Worm (Caenorhabditis elegans) whole organism, late embryonic: ENCODE data around the gene F14H8.2.

Experiments
- Y22D7AL.16 ChIP-seq: sonication (generic microtip); optimal IDR thresholded peaks from 2 replicates; lab custom pipeline; 2016; ENCODE audit warnings: missing genetic modification characterization, missing compliant biosample characterization
- ceh-30 ChIP-seq: fragments of 150-350 bp; optimal IDR thresholded peaks from 2 replicates; lab custom pipeline; 2014; ENCODE audit warnings: missing biosample characterization, missing genetic modification characterization
- che-1 ChIP-seq: sonication (generic microtip); optimal IDR thresholded peaks from 2 replicates; lab custom pipeline; 2016; ENCODE audit warnings: mild to moderate bottlenecking, missing genetic modification characterization, missing compliant biosample characterization
- hlh-30 ChIP-seq: sonication (generic microtip); optimal IDR thresholded peaks from 2 replicates; lab custom pipeline; 2017; ENCODE audit warnings: antibody characterized with exemption, missing genetic modification characterization, missing compliant biosample characterization; ENCODE audit not compliant: insufficient read depth
- hlh-6 ChIP-seq: sonication (generic microtip); optimal IDR thresholded peaks from 2 replicates; lab custom pipeline; 2016; ENCODE audit warnings: missing genotype, missing genetic modification characterization, missing compliant biosample characterization
- pat-9 ChIP-seq: fragments of 200-800 bp; sonication (Bioruptor generic); optimal IDR thresholded peaks from 2 replicates; lab custom pipeline; 2018; ENCODE audit warnings: mild to moderate bottlenecking, missing genetic modification characterization, moderate library complexity, missing compliant biosample characterization
- pax-1 ChIP-seq: fragments of 150-350 bp; optimal IDR thresholded peaks from 2 replicates; lab custom pipeline; 2014; ENCODE audit warnings: missing biosample characterization, missing genetic modification characterization
- rnt-1 ChIP-seq: sonication (generic microtip); optimal IDR thresholded peaks from 2 replicates; lab custom pipeline; 2016; ENCODE audit warnings: missing genetic modification characterization, missing compliant biosample characterization

- no peak for TF ChIP-seq che-1 (tag; lab: Kevin White, UChicago)
- TF ChIP-seq Y22D7AL.16, result no peak
- TF ChIP-seq hlh-6, result no peak
- no peak for TF ChIP-seq pax-1 (tag; lab: Kevin White, UChicago)
- TF ChIP-seq ceh-30 (tag; lab: Kevin White, UChicago), result no peak
- TF ChIP-seq rnt-1 (tag; lab: Kevin White, UChicago), result no peak
- no peak for TF ChIP-seq pat-9 (tag; lab: Kevin White, UChicago)
- TF ChIP-seq hlh-30 (tag; lab: Kevin White, UChicago), result no peak
Measured at ce11 chrV:14978205-14978751, 41.9 kb downstream of the F14H8.2 start, which contains the start of the genes grd-12 and F02D8.1.
